Fruit fly (Drosophila melanogaster): ENCODE data around the gene CG46335.

DNA sequence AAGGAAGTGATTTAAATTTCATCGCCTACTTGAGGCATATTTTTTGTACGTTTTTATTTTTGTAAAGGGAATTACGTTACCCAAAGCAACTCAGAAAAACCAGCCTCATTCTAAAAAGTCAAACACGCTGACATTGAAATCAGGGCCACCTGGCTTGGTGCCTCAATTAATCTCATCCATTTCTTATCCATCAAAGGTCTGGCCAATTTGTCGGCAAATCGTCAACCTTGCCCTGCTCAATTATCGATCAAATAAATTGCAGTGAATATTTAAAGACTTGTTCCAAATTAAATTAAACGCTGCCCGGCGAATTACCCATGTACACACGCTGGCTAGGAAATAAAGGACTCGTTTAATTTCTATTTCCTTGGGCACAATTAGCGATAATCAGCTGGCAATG lies 37.7 kb downstream of the CG46335 start, which contains the start of gene CG3330:
- TF ChIP-seq Myc (optimal IDR thresholded peaks at IDR 0.05) (no peak), h (optimal IDR thresholded peaks at IDR 0.05) (no peak), insv (optimal IDR thresholded peaks at IDR 0.05) (no peak)
